Worm (Caenorhabditis elegans): ENCODE data around the gene npr-9.

Gene npr-9

DNA sequence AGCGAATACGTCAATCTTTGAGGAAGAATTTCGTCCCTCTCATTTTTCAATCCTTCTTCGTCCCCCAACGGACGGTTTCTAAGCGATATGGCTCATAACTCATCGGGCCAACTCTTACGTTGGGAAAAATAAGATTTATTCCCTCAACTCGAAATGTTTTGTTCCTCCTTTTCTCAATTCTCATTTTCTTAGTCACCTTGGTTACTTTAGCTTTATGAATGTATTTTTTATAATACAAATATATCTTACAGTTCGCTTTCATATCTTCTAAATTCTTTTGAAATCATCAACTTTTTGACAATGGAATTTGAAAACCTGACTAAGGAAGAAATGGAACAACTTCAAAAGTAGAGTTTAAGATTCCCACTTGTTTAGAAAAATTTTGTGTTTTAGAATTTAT is at the start of gene npr-9:
Gene npr-9, plus strand, starts transcription at position 301 of the 400 bp plus-strand sequence.
- no peak for TF ChIP-seq ztf-23 (GFP tag; IDR thresholded peaks at IDR 0.05)
- no peak for TF ChIP-seq T22C8.4 (GFP tag; IDR thresholded peaks at IDR 0.05)
- no peak for TF ChIP-seq cog-1 (tag; optimal IDR thresholded peaks at IDR 0.05)
- no peak for TF ChIP-seq tab-1 (GFP tag; IDR thresholded peaks at IDR 0.05)
- TF ChIP-seq ztf-29 (GFP tag; IDR thresholded peaks at IDR 0.05): no peak
- TF ChIP-seq ref-1 (GFP tag; conservative IDR thresholded peaks at IDR 0.05): no peak

DNA sequence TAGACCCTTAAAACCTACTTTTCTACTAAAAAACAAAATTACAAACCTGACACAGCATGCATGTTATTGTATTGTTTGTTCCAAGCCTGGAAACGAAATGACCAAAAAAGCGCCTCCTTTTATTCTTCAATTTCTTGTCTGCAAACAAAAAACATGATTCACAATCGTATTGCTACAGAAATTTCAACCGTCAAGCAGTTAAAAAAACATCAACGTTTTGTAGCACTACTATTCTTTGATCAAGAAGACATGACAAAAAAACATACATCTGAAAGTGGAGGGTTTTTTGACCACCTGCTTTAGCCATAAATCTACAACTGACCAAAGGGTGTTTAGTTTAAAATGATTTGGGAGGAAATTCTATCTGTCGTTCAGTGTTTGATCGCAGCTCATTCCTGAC is 48.4 kb upstream of the npr-9 start, which contains the start of gene F38B2.6:
Gene F38B2.6, minus strand, starts transcription at position 101 of the 400 bp plus-strand sequence.
- no peak for TF ChIP-seq cog-1 (tag; optimal IDR thresholded peaks at IDR 0.05)
- TF ChIP-seq flt-1 (GFP tag; IDR thresholded peaks at IDR 0.05): no peak
- no peak for TF ChIP-seq tab-1 (GFP tag; IDR thresholded peaks at IDR 0.05)
- no peak for TF ChIP-seq ztf-23 (GFP tag; IDR thresholded peaks at IDR 0.05)
- TF ChIP-seq ref-1 (GFP tag; conservative IDR thresholded peaks at IDR 0.05): no peak
- no peak for TF ChIP-seq med-1 (GFP tag; optimal IDR thresholded peaks at IDR 0.05; ENCODE audit: insufficient read depth)
- TF ChIP-seq T22C8.4 (GFP tag; IDR thresholded peaks at IDR 0.05): no peak
- TF ChIP-seq ztf-29 (GFP tag; IDR thresholded peaks at IDR 0.05): no peak
- TF ChIP-seq klf-2 (GFP tag; conservative IDR thresholded peaks at IDR 0.05): no peak

DNA sequence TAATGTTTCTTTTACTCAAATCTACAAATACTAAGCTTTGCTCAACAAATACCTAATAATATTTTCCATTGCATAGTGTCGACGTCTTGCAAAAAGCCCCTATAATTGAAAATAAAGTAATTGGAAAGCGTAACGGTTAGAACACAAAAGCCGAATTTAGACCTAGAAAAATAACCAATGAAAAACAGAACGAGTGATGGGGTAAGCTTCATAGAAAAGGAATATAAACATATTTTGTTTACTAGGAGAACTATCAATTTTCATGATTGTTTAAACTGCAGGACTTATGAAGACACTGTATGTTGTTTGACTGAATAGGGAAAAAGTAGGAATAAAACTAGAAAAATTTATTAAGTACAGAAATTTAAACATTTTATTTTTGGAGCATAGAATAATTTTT is 43.3 kb upstream of the npr-9 start, which contains the start of gene F38B2.3:
Gene F38B2.3, minus strand, starts transcription at position 101 of the 400 bp plus-strand sequence.
- TF ChIP-seq ztf-23 (GFP tag; IDR thresholded peaks at IDR 0.05) (no peak), ref-1 (GFP tag; conservative IDR thresholded peaks at IDR 0.05) (no peak), cog-1 (tag; optimal IDR thresholded peaks at IDR 0.05) (no peak), tab-1 (GFP tag; IDR thresholded peaks at IDR 0.05) (no peak), klf-2 (GFP tag; conservative IDR thresholded peaks at IDR 0.05) (no peak), T22C8.4 (GFP tag; IDR thresholded peaks at IDR 0.05) (no peak), ztf-29 (GFP tag; IDR thresholded peaks at IDR 0.05) (no peak), med-1 (GFP tag; optimal IDR thresholded peaks at IDR 0.05; ENCODE audit: insufficient read depth) (no peak), flt-1 (GFP tag; IDR thresholded peaks at IDR 0.05) (no peak)

DNA sequence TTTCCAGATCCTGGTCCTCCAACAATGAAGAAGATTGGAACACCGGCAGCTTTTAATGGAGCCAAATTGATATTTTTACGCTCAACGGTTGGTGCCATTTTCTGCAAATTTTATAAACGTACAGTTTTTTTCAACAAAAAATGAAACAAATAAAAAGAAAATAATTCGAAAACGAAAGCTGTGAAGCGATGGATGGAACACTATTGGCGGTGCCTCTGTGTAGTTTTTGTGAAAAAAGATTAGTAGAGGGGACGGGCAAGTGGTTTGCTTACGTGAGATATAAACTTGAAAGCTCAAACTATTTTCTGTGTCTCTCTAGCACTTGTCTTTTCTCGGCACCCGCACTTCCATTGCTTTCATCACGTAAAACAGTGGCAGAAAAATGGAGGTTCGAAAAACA is 41.9 kb upstream of the npr-9 start, which contains the start of gene F38B2.4:
Gene F38B2.4, minus strand, starts transcription at position 101 of the 400 bp plus-strand sequence.
- TF ChIP-seq ref-1 (GFP tag; conservative IDR thresholded peaks at IDR 0.05): no peak
- TF ChIP-seq flt-1 (GFP tag; IDR thresholded peaks at IDR 0.05): no peak
- no peak for TF ChIP-seq med-1 (GFP tag; optimal IDR thresholded peaks at IDR 0.05; ENCODE audit: insufficient read depth)
- TF ChIP-seq ztf-29 (GFP tag; IDR thresholded peaks at IDR 0.05): no peak
- TF ChIP-seq klf-2 (GFP tag; conservative IDR thresholded peaks at IDR 0.05): no peak
- no peak for TF ChIP-seq T22C8.4 (GFP tag; IDR thresholded peaks at IDR 0.05)
- TF ChIP-seq ztf-23 (GFP tag; IDR thresholded peaks at IDR 0.05): no peak
- no peak for TF ChIP-seq cog-1 (tag; optimal IDR thresholded peaks at IDR 0.05)
- no peak for TF ChIP-seq tab-1 (GFP tag; IDR thresholded peaks at IDR 0.05)

DNA sequence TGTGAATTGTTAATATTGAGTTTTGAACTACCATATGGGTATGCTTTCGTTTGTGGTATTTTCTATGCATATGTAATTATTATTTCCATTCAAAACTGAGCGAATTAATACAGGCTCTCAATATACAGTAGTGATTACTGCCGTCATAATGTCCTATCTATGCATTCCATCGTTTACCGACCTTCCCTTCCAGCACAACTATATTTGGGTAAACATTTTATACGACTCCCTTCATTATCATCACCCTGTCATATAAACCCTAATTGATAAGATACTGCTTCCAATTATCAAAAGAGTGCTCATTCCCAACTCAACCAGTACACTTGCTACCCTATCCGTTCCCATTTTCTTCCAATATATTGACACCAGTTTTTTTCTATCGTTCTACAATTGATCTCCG is 39.6 kb upstream of the npr-9 start:
- TF ChIP-seq klf-2 (GFP tag; conservative IDR thresholded peaks at IDR 0.05) (no peak), cog-1 (tag; optimal IDR thresholded peaks at IDR 0.05) (no peak), flt-1 (GFP tag; IDR thresholded peaks at IDR 0.05) (no peak), med-1 (GFP tag; optimal IDR thresholded peaks at IDR 0.05; ENCODE audit: insufficient read depth) (no peak), tab-1 (GFP tag; IDR thresholded peaks at IDR 0.05) (no peak), ztf-23 (GFP tag; IDR thresholded peaks at IDR 0.05) (no peak), ref-1 (GFP tag; conservative IDR thresholded peaks at IDR 0.05) (no peak), ztf-29 (GFP tag; IDR thresholded peaks at IDR 0.05) (no peak), T22C8.4 (GFP tag; IDR thresholded peaks at IDR 0.05) (no peak)

DNA sequence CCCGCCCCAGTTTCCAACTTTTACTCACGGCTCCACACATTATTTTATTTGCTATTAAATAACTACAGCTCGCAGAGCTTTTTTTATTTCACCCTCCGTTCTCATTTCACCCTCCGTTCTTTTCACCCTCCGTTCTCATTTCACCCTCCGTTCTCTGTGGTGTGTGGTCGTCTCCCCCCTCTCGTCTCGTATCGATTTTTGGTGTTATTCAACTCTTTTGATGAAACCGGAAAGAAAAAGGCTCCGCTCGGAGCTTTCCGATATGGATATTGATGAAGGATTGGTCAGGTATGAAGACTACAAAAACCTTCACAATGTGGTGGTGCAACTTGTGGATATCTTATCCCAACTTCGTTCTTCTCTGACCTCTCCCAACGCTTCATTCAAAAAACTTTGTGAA is 39.0 kb upstream of the npr-9 start:
- TF ChIP-seq flt-1 (GFP tag; IDR thresholded peaks at IDR 0.05) (0 out of 2 replicates have a peak, but pooled peaks have one; percentile 28), ref-1 (GFP tag; conservative IDR thresholded peaks at IDR 0.05) (no peak), T22C8.4 (GFP tag; IDR thresholded peaks at IDR 0.05) (peak; percentile 64)

DNA sequence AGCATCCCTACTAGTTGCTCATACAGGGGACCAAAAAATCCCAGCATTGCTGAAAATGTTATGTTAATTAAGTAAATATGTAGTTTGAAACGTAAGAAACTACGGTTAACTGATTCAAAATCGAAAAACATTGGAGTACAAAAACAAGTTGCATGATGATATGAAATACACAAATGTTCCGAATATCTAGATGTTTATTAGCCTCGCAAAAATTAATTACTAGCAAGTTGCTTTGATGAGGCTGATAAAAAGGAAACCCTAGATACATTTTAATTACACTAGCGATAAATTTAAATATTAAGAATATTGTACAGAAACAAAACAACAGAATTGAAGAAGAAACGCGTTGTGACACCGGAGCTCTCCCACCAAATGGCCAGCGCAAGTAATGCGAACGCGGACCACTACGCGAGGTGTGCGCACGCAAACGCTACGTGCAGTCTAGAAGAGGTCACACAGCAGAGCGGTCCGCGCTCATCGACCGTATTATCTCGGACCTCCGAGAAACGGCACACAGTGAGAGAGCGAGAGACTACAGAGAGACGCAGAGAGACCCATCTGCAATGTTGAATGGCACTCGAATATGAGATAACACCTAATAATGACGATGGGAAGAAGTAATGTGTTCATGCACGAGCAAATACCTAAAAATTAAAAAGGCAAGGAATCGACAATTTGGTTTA is 32.7 kb upstream of the npr-9 start, which contains the start of gene inx-2:
Gene inx-2, minus strand, starts transcription at position 51 of the 683 bp plus-strand sequence.
- peak; percentile 77 for TF ChIP-seq tab-1 (GFP tag; IDR thresholded peaks at IDR 0.05)
- TF ChIP-seq cog-1 (tag; optimal IDR thresholded peaks at IDR 0.05): no peak

DNA sequence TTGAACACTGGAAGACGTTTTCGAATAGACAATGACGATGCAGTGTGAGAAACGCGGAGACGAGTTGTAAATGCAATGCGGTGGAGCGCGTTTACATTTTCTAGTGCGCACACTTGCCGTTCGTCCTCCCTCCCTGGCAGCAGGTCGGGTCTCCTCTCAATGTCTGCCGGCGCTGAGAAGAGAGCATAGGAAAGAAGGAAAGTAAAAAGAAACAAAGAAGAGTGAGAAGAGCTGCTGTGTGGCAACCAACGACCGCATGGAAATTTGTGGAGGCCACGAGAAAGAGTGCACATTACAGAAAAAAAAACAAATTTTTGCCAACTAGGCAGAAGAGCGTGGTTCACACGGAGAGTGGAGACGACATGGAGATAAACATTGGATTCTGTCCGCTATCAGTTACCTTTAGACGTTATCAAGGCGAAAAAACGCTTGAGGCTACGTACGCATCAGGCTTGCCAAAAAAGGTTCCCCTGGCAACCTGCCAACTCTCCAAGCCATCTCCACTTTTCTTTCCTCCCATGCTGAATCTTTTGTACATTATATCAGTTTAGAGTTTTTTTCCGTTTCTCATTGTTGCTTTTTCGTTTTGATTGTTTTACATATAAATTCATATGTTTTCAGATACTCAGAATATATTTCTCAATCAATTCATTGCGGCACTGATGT is 29.7 kb upstream of the npr-9 start, which contains the start of the genes snrp-40.1 and F08G12.3:
Gene snrp-40.1, minus strand, starts transcription at position 143 of the 666 bp plus-strand sequence.
Gene F08G12.3, plus strand, starts transcription at position 616 of the 666 bp plus-strand sequence.
- TF ChIP-seq flt-1 (GFP tag; IDR thresholded peaks at IDR 0.05): peak; percentile 46
- TF ChIP-seq cog-1 (tag; optimal IDR thresholded peaks at IDR 0.05): peak; percentile 76
- no peak for TF ChIP-seq T22C8.4 (GFP tag; IDR thresholded peaks at IDR 0.05)
- no peak for TF ChIP-seq tab-1 (GFP tag; IDR thresholded peaks at IDR 0.05)
- TF ChIP-seq ztf-29 (GFP tag; IDR thresholded peaks at IDR 0.05): no peak
- TF ChIP-seq ref-1 (GFP tag; conservative IDR thresholded peaks at IDR 0.05): no peak
- TF ChIP-seq klf-2 (GFP tag; conservative IDR thresholded peaks at IDR 0.05): no peak
- no peak for TF ChIP-seq ztf-23 (GFP tag; IDR thresholded peaks at IDR 0.05)
- TF ChIP-seq med-1 (GFP tag; optimal IDR thresholded peaks at IDR 0.05; ENCODE audit: insufficient read depth): no peak

DNA sequence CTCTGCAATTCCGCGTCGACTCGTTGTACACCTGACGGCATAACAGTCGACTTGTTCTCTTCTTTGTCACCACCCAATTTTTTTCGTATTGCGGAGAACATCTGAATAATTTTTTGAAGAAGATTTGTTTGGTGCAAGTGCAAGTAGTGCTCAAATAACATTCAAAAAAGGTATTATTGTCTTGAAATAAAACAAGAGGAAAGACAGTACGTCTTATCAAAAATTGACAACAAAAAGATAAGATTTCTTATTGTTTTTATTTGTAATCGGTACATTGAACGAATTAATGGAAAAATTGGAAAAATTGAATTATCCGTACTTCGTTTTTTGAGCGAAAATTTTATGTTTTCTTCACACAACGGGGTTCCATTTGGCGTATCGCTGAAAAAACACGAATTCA is 23.8 kb upstream of the npr-9 start, which contains the start of gene F08G12.1:
Gene F08G12.1, minus strand, starts transcription at position 101 of the 400 bp plus-strand sequence.
- TF ChIP-seq klf-2 (GFP tag; conservative IDR thresholded peaks at IDR 0.05): no peak
- no peak for TF ChIP-seq cog-1 (tag; optimal IDR thresholded peaks at IDR 0.05)
- no peak for TF ChIP-seq ref-1 (GFP tag; conservative IDR thresholded peaks at IDR 0.05)
- TF ChIP-seq tab-1 (GFP tag; IDR thresholded peaks at IDR 0.05): no peak
